Fruit fly (Drosophila melanogaster): ENCODE data around the gene ninaA.

The ninaA gene

dm6 chr2L:865851-866250, 11.3 kb upstream of the ninaA start (continued):
- TF ChIP-seq jumu (GFP tag; optimal IDR thresholded peaks at IDR 0.05) (peak; percentile 95), CG10321 (GFP tag; IDR thresholded peaks at IDR 0.05) (peak; percentile 79), gem (tag; optimal IDR thresholded peaks at IDR 0.05) (peak; percentile 97), CG4820 (GFP tag; optimal IDR thresholded peaks at IDR 0.05) (peak; percentile 96), CG10209 (GFP tag; optimal IDR thresholded peaks at IDR 0.05) (peak; percentile 95), ase (GFP tag; IDR thresholded peaks at IDR 0.05) (peak; percentile 96), pzg (GFP tag; optimal IDR thresholded peaks at IDR 0.05) (peak; percentile 16), CG11456 (GFP tag; IDR thresholded peaks at IDR 0.05) (peak; percentile 97), HLH3B (GFP tag; IDR thresholded peaks at IDR 0.05) (peak; percentile 95), CG3838 (GFP tag; optimal IDR thresholded peaks at IDR 0.05) (peak; percentile 88), sqz (GFP tag; optimal IDR thresholded peaks at IDR 0.05) (peak; percentile 91), unpg (GFP tag; optimal IDR thresholded peaks at IDR 0.05) (peak; percentile 97), rib (GFP tag; IDR thresholded peaks at IDR 0.05) (peak; percentile 92), CG31365 (tag; optimal IDR thresholded peaks at IDR 0.05) (peak; percentile 81), jing (GFP tag; optimal IDR thresholded peaks at IDR 0.05) (peak; percentile 94), Pdp1 (GFP tag; optimal IDR thresholded peaks at IDR 0.05) (peak; percentile 94 to 97), CG2712 (tag; optimal IDR thresholded peaks at IDR 0.05) (peak; percentile 97), Awh (GFP tag; IDR thresholded peaks at IDR 0.05) (peak; percentile 94), disco-r (GFP tag; optimal IDR thresholded peaks at IDR 0.05) (peak; percentile 89), h (optimal IDR thresholded peaks at IDR 0.05) (no peak), Dip3 (GFP tag; optimal IDR thresholded peaks at IDR 0.05) (peak; percentile 96), CG18619 (GFP tag; optimal IDR thresholded peaks at IDR 0.05) (peak; percentile 96), CG31224 (GFP tag; IDR thresholded peaks at IDR 0.05) (peak; percentile 90), tll (GFP tag; optimal IDR thresholded peaks at IDR 0.05) (peak in 1 of 2 experiments; percentile 71), pita (GFP tag; optimal IDR thresholded peaks at IDR 0.05) (no peak), pan (optimal IDR thresholded peaks at IDR 0.05) (no peak), pan (GFP tag; optimal IDR thresholded peaks at IDR 0.05 in 1 of 2, IDR thresholded peaks at IDR 0.05 in 1 of 2) (peak in 1 of 2 experiments; percentile 97), gsb-n (tag; optimal IDR thresholded peaks at IDR 0.05) (peak; percentile 96), p53 (GFP tag; optimal IDR thresholded peaks at IDR 0.05) (peak; percentile 68), ara (GFP tag; IDR thresholded peaks at IDR 0.05) (peak; percentile 97), CG12391 (tag; optimal IDR thresholded peaks at IDR 0.05) (peak; percentile 97), Fer3 (tag; optimal IDR thresholded peaks at IDR 0.05) (peak; percentile 96), TFAM (GFP tag; optimal IDR thresholded peaks at IDR 0.05) (peak; percentile 85), CG2129 (GFP tag; IDR thresholded peaks at IDR 0.05; ENCODE audit: partially characterized antibody) (no peak), CG34376 (GFP tag; optimal IDR thresholded peaks at IDR 0.05) (peak; percentile 84), bab2 (GFP tag; optimal IDR thresholded peaks at IDR 0.05) (peak; percentile 96), CG15479 (GFP tag; optimal IDR thresholded peaks at IDR 0.05) (peak; percentile 91), her (GFP tag; optimal IDR thresholded peaks at IDR 0.05) (peak; percentile 91), bigmax (GFP tag; optimal IDR thresholded peaks at IDR 0.05) (peak; percentile 69), Hmx (GFP tag; optimal IDR thresholded peaks at IDR 0.05) (peak; percentile 92), HLH4C (GFP tag; IDR thresholded peaks at IDR 0.05; ENCODE audit: partially characterized antibody) (no peak), CG14050 (GFP tag; IDR thresholded peaks at IDR 0.05) (peak; percentile 96), CG13123 (GFP tag; optimal IDR thresholded peaks at IDR 0.05) (peak; percentile 92), CG7357 (GFP tag; IDR thresholded peaks at IDR 0.05) (peak; percentile 88), fd102C (GFP tag; optimal IDR thresholded peaks at IDR 0.05) (peak; percentile 92), CG10366 (GFP tag; IDR thresholded peaks at IDR 0.05) (peak; percentile 96), ranshi (GFP tag; IDR thresholded peaks at IDR 0.05) (peak; percentile 97), dpn (GFP tag; optimal IDR thresholded peaks at IDR 0.05) (peak; percentile 97 to 98), CG1832 (GFP tag; optimal IDR thresholded peaks at IDR 0.05) (peak; percentile 57), CG7556 (GFP tag; optimal IDR thresholded peaks at IDR 0.05) (peak; percentile 96), exex (tag; optimal IDR thresholded peaks at IDR 0.05) (peak; percentile 63)

Measured in whole organism, embryonic.